Worm (Caenorhabditis elegans) whole organism, L2 larva: ENCODE measurements around the gene tbx-9.

ENCODE experiments used
- alr-1 ChIP-seq: fragments of 150-350 bp; optimal IDR thresholded peaks from 2 replicates; lab custom pipeline; 2014; ENCODE audit warnings: missing biosample characterization, missing genetic modification characterization
- blmp-1 ChIP-seq: sonication (generic microtip); optimal IDR thresholded peaks from 2 replicates; lab custom pipeline; 2017; ENCODE audit warnings: missing genetic modification characterization, mild to moderate bottlenecking, missing compliant biosample characterization, antibody characterized with exemption, moderate library complexity; ENCODE audit not compliant: insufficient read depth
- egl-27 ChIP-seq: sonication (generic microtip); optimal IDR thresholded peaks from 3 replicates; lab custom pipeline; 2017; ENCODE audit warnings: missing biosample characterization, missing genetic modification reagents, missing genetic modification characterization
- fos-1 ChIP-seq: fragments of 150-350 bp; optimal IDR thresholded peaks from 2 replicates; lab custom pipeline; 2014; ENCODE audit warnings: missing biosample characterization, missing genetic modification characterization
- lin-39 ChIP-seq: fragments of 150-350 bp; optimal IDR thresholded peaks from 2 replicates; lab custom pipeline; 2014; ENCODE audit warnings: missing biosample characterization, missing genetic modification reagents, missing genetic modification characterization
- mbf-1 ChIP-seq: sonication (generic microtip); optimal IDR thresholded peaks from 2 replicates; lab custom pipeline; 2017; ENCODE audit warnings: missing biosample characterization, missing genetic modification characterization
- nhr-11 ChIP-seq: fragments of 150-350 bp; optimal IDR thresholded peaks from 2 replicates; lab custom pipeline; 2014; ENCODE audit warnings: missing biosample characterization, missing genetic modification characterization
- skn-1 ChIP-seq: sonication (generic microtip); optimal IDR thresholded peaks from 2 replicates; lab custom pipeline; 2017; ENCODE audit warnings: missing biosample characterization, missing genetic modification characterization

- no peak for TF ChIP-seq egl-27 (tag; lab: Kevin White, UChicago)
- no peak for TF ChIP-seq lin-39 (tag; lab: Kevin White, UChicago)
- no peak for TF ChIP-seq skn-1
- TF ChIP-seq alr-1 (tag; lab: Kevin White, UChicago): no peak
- TF ChIP-seq mbf-1 (tag; lab: Kevin White, UChicago): no peak
- TF ChIP-seq fos-1 (tag; lab: Kevin White, UChicago): peak; percentile 32
- TF ChIP-seq blmp-1 (tag; lab: Kevin White, UChicago): no peak
- TF ChIP-seq nhr-11 (tag; lab: Kevin White, UChicago): no peak
Observed at ce11 chrIII:10380640-10381039, 39.0 kb upstream of the tbx-9 start.
